Worm (Caenorhabditis elegans) whole organism, midembryonic: ENCODE data around the gene R03H10.7.

ENCODE experiments used
- cog-1 ChIP-seq: sonication (generic microtip); optimal IDR thresholded peaks from 2 replicates; lab custom pipeline; 2016; ENCODE audit warnings: missing genetic modification characterization, missing compliant biosample characterization
- flt-1 ChIP-seq: fragments of 200-800 bp; sonication (Bioruptor generic); IDR thresholded peaks from 2 replicates; pipeline ENCODE4 v1.3.6; 2022; ENCODE audit warnings: missing genetic modification characterization, missing compliant biosample characterization
- klf-2 ChIP-seq: fragments of 200-800 bp; sonication (Bioruptor generic); conservative IDR thresholded peaks from 2 replicates; pipeline ENCODE4 v1.3.6; 2022; ENCODE audit warnings: missing genetic modification reagents, missing genetic modification characterization, missing compliant biosample characterization
- med-1 ChIP-seq: sonication (generic microtip); optimal IDR thresholded peaks from 2 replicates; lab custom pipeline; 2017; ENCODE audit warnings: missing genetic modification characterization, mild to moderate bottlenecking, missing compliant biosample characterization, antibody characterized with exemption, missing genetic modification reagents; ENCODE audit not compliant: insufficient read depth
- ref-1 ChIP-seq: fragments of 200-800 bp; sonication (Bioruptor generic); conservative IDR thresholded peaks from 2 replicates; pipeline ENCODE4 v1.3.6; 2022; ENCODE audit warnings: missing genetic modification reagents, missing genetic modification characterization, missing compliant biosample characterization
- tab-1 ChIP-seq: fragments of 200-800 bp; sonication (Bioruptor generic); IDR thresholded peaks from 2 replicates; pipeline ENCODE4 v1.3.6; 2022; ENCODE audit warnings: missing genetic modification characterization, missing compliant biosample characterization
- ztf-23 ChIP-seq: fragments of 200-800 bp; sonication (Bioruptor generic); IDR thresholded peaks from 2 replicates; pipeline ENCODE4 v1.3.6; 2022; ENCODE audit warnings: missing genetic modification reagents, missing genetic modification characterization, missing compliant biosample characterization

ce11 chrII:4150211-4150610, 28.5 kb downstream of the R03H10.7 start:
- TF ChIP-seq ztf-23 (GFP tag; lab: Robert Waterston, UW) (no peak), tab-1 (GFP tag; lab: Robert Waterston, UW) (no peak), med-1 (GFP tag; lab: Kevin White, UChicago) (no peak), klf-2 (GFP tag; lab: Robert Waterston, UW) (no peak), cog-1 (tag; lab: Kevin White, UChicago) (no peak), flt-1 (GFP tag; lab: Robert Waterston, UW) (no peak), ref-1 (GFP tag; lab: Robert Waterston, UW) (no peak)
